Worm (Caenorhabditis elegans) whole organism, late embryonic: ENCODE measurements around the gene twk-11.

Experiments used
- C38D4.7 ChIP-seq: fragments of 200-800 bp; sonication (Bioruptor generic); optimal IDR thresholded peaks from 2 replicates; lab custom pipeline; 2018; ENCODE audit warnings: mild to moderate bottlenecking, missing genetic modification characterization, moderate library complexity, missing compliant biosample characterization
- K02D7.2 ChIP-seq: sonication (generic microtip); optimal IDR thresholded peaks from 2 replicates; lab custom pipeline; 2017; ENCODE audit warnings: mild to moderate bottlenecking, missing genetic modification characterization, missing compliant biosample characterization
- T23F11.4 ChIP-seq: fragments of 200-800 bp; sonication (Bioruptor generic); optimal IDR thresholded peaks from 2 replicates; lab custom pipeline; 2018; ENCODE audit warnings: mild to moderate bottlenecking, missing genetic modification characterization, missing compliant biosample characterization
- ama-1 ChIP-seq: fragments of 150-350 bp; optimal IDR thresholded peaks from 2 replicates; lab custom pipeline; 2014
- ceh-14 ChIP-seq: sonication (generic microtip); optimal IDR thresholded peaks from 2 replicates; lab custom pipeline; 2016; ENCODE audit warnings: missing genotype, missing genetic modification characterization, missing compliant biosample characterization
- ceh-19 ChIP-seq: fragments of 200-800 bp; sonication (Bioruptor generic); optimal IDR thresholded peaks from 2 replicates; lab custom pipeline; 2018; ENCODE audit warnings: mild to moderate bottlenecking, missing genetic modification characterization, missing compliant biosample characterization
- ceh-2 ChIP-seq: sonication (generic microtip); optimal IDR thresholded peaks from 2 replicates; lab custom pipeline; 2016; ENCODE audit warnings: missing genotype, missing genetic modification characterization, missing compliant biosample characterization
- ceh-22 ChIP-seq: sonication (generic microtip); optimal IDR thresholded peaks from 2 replicates; lab custom pipeline; 2017; ENCODE audit warnings: missing biosample characterization, missing genetic modification characterization
- ceh-30 ChIP-seq: fragments of 150-350 bp; optimal IDR thresholded peaks from 2 replicates; lab custom pipeline; 2014; ENCODE audit warnings: missing biosample characterization, missing genetic modification characterization
- ceh-34 ChIP-seq: sonication (generic microtip); optimal IDR thresholded peaks from 2 replicates; lab custom pipeline; 2016; ENCODE audit warnings: mild to moderate bottlenecking, missing genetic modification characterization, missing compliant biosample characterization
- ceh-45 ChIP-seq: fragments of 200-800 bp; sonication (Bioruptor generic); IDR thresholded peaks from 2 replicates; pipeline ENCODE4 v1.3.6; 2022; ENCODE audit warnings: missing genetic modification reagents, missing genetic modification characterization, missing compliant biosample characterization
- che-1 ChIP-seq: sonication (generic microtip); optimal IDR thresholded peaks from 2 replicates; lab custom pipeline; 2016; ENCODE audit warnings: mild to moderate bottlenecking, missing genetic modification characterization, missing compliant biosample characterization
- dmd-4 ChIP-seq: sonication (generic microtip); optimal IDR thresholded peaks from 2 replicates; lab custom pipeline; 2016; ENCODE audit warnings: borderline replicate concordance, missing genetic modification characterization, missing compliant biosample characterization
- dve-1 ChIP-seq: sonication (generic microtip); optimal IDR thresholded peaks from 2 replicates; lab custom pipeline; 2017; ENCODE audit warnings: antibody characterized with exemption, mild to moderate bottlenecking, missing genetic modification characterization, missing compliant biosample characterization
- elt-2 ChIP-seq: sonication (generic microtip); optimal IDR thresholded peaks from 2 replicates; lab custom pipeline; 2016; ENCODE audit warnings: missing genetic modification reagents, missing genetic modification characterization, missing compliant biosample characterization
- ets-4 ChIP-seq: sonication (generic microtip); optimal IDR thresholded peaks from 2 replicates; lab custom pipeline; 2016; ENCODE audit warnings: missing genetic modification characterization, missing compliant biosample characterization
- eyg-1 ChIP-seq: sonication (generic microtip); optimal IDR thresholded peaks from 2 replicates; lab custom pipeline; 2016; ENCODE audit warnings: missing genotype, missing genetic modification characterization, missing compliant biosample characterization
- fkh-10 ChIP-seq: fragments of 150-350 bp; optimal IDR thresholded peaks from 2 replicates; lab custom pipeline; 2014; ENCODE audit warnings: missing biosample characterization, missing genetic modification reagents, missing genetic modification characterization
- hlh-13 ChIP-seq: fragments of 200-800 bp; sonication (Bioruptor generic); optimal IDR thresholded peaks from 2 replicates; lab custom pipeline; 2018; ENCODE audit warnings: mild to moderate bottlenecking, missing genetic modification characterization, missing compliant biosample characterization
- hlh-15 ChIP-seq: sonication (generic microtip); optimal IDR thresholded peaks from 2 replicates; lab custom pipeline; 2016; ENCODE audit warnings: missing genetic modification characterization, missing compliant biosample characterization
- hlh-8 ChIP-seq: sonication (generic microtip); optimal IDR thresholded peaks from 2 replicates; lab custom pipeline; 2016; ENCODE audit warnings: missing genotype, missing genetic modification characterization, missing compliant biosample characterization
- lim-6 ChIP-seq: sonication (generic microtip); optimal IDR thresholded peaks from 2 replicates; lab custom pipeline; 2016; ENCODE audit warnings: missing genetic modification characterization, missing compliant biosample characterization
- nhr-232 ChIP-seq: sonication (generic microtip); optimal IDR thresholded peaks from 2 replicates; lab custom pipeline; 2016; ENCODE audit warnings: missing genetic modification characterization, missing compliant biosample characterization
- npax-4 ChIP-seq: sonication (generic microtip); optimal IDR thresholded peaks from 2 replicates; lab custom pipeline; 2016; ENCODE audit warnings: missing genetic modification characterization, missing compliant biosample characterization
- pag-3 ChIP-seq: sonication (generic microtip); optimal IDR thresholded peaks from 2 replicates; lab custom pipeline; 2016; ENCODE audit warnings: missing compliant biosample characterization, missing genetic modification characterization, borderline replicate concordance
- pax-1 ChIP-seq: fragments of 150-350 bp; optimal IDR thresholded peaks from 2 replicates; lab custom pipeline; 2014; ENCODE audit warnings: missing biosample characterization, missing genetic modification characterization
- pha-2 ChIP-seq: sonication (generic microtip); optimal IDR thresholded peaks from 2 replicates; lab custom pipeline; 2017; ENCODE audit warnings: mild to moderate bottlenecking, missing genetic modification characterization, missing compliant biosample characterization
- pha-4 ChIP-seq: fragments of 150-350 bp; optimal IDR thresholded peaks from 2 replicates; lab custom pipeline; 2018; ENCODE audit warnings: missing biosample characterization, missing genetic modification reagents, missing genetic modification characterization
- pros-1 ChIP-seq: fragments of 150-350 bp; optimal IDR thresholded peaks from 2 replicates; lab custom pipeline; 2014; ENCODE audit warnings: missing biosample characterization, missing genetic modification reagents, missing genetic modification characterization
- sdc-2 ChIP-seq: sonication (generic microtip); optimal IDR thresholded peaks from 2 replicates; lab custom pipeline; 2016; ENCODE audit warnings: missing genotype, missing genetic modification characterization, missing compliant biosample characterization
- sox-2 ChIP-seq: fragments of 200-800 bp; sonication (Bioruptor generic); IDR thresholded peaks from 2 replicates; pipeline ENCODE4 v1.3.6; 2022; ENCODE audit warnings: missing genetic modification reagents, missing genetic modification characterization, missing compliant biosample characterization
- sox-4 ChIP-seq: sonication (generic microtip); optimal IDR thresholded peaks from 2 replicates; lab custom pipeline; 2017; ENCODE audit warnings: mild to moderate bottlenecking, missing genetic modification characterization, inconsistent platforms, missing compliant biosample characterization
- syd-9 ChIP-seq: sonication (generic microtip); optimal IDR thresholded peaks from 2 replicates; lab custom pipeline; 2016; ENCODE audit warnings: mild to moderate bottlenecking, missing genetic modification characterization, moderate library complexity, missing compliant biosample characterization
- ttx-3 ChIP-seq: sonication (generic microtip); optimal IDR thresholded peaks from 2 replicates; lab custom pipeline; 2016; ENCODE audit warnings: missing genetic modification reagents, missing genetic modification characterization, missing compliant biosample characterization
- unc-3 ChIP-seq, 2 experiments: fragments of 200-800 bp in 1 of 2; sonication (Bioruptor generic) in 1 of 2; sonication (generic microtip) in 1 of 2; conservative IDR thresholded peaks in 1 of 2; optimal IDR thresholded peaks in 1 of 2; 2 replicates each; pipeline versions ENCODE4 v1.3.6 to Lab custom; 2016 to 2022; ENCODE audit warnings: missing compliant biosample characterization in 2 of 2, missing genetic modification characterization in 2 of 2, missing genetic modification reagents in 1 of 2
- unc-55 ChIP-seq: sonication (generic microtip); optimal IDR thresholded peaks from 2 replicates; lab custom pipeline; 2017; ENCODE audit warnings: missing biosample characterization, missing genetic modification reagents, missing genetic modification characterization

Gene twk-11

ce11 chrV:7051133-7051765 is 14.9 kb upstream of the twk-11 start, which contains the start of the genes tofu-2 and spig-1:
Gene tofu-2, minus strand, starts transcription at chrV:7051248.
Gene spig-1, plus strand, starts transcription at chrV:7051715.
- TF ChIP-seq ama-1 (lab: Kevin White, UChicago) (no peak), ceh-2 (tag; lab: Kevin White, UChicago) (no peak), pax-1 (tag; lab: Kevin White, UChicago) (no peak)

- TF ChIP-seq ceh-14 (tag; lab: Kevin White, UChicago), result no peak
Observed at ce11 chrV:7050153-7050552, 13.8 kb upstream of the twk-11 start.

- TF ChIP-seq pha-2 (tag; lab: Kevin White, UChicago) (no peak), nhr-232 (tag; lab: Kevin White, UChicago) (no peak), eyg-1 (tag; lab: Kevin White, UChicago) (no peak), elt-2 (tag; lab: Kevin White, UChicago) (no peak), ceh-19 (GFP tag; lab: Kevin White, UChicago) (no peak), T23F11.4 (GFP tag; lab: Kevin White, UChicago) (no peak), ttx-3 (tag; lab: Kevin White, UChicago) (no peak), pros-1 (no peak), ets-4 (no peak), hlh-13 (no peak), hlh-15 (tag; lab: Kevin White, UChicago) (no peak), K02D7.2 (no peak), sox-4 (tag; lab: Kevin White, UChicago) (no peak), hlh-8 (no peak), pha-4 (tag; lab: Kevin White, UChicago) (no peak), pag-3 (tag; lab: Kevin White, UChicago) (no peak), ceh-30 (tag; lab: Kevin White, UChicago) (no peak), syd-9 (no peak), sox-2 (GFP tag; lab: Robert Waterston, UW) (no peak)
Observed at ce11 chrV:7047512-7047911, 11.1 kb upstream of the twk-11 start, which contains the start of gene F20A1.8. Gene F20A1.8, minus strand, starts transcription at chrV:7047612.

- TF ChIP-seq dmd-4 (tag; lab: Kevin White, UChicago), result no peak
- TF ChIP-seq ceh-45, result no peak
- TF ChIP-seq pros-1, result no peak
- no peak for TF ChIP-seq T23F11.4 (GFP tag; lab: Kevin White, UChicago)
- no peak for TF ChIP-seq unc-55
- TF ChIP-seq sdc-2 (tag; lab: Kevin White, UChicago), result no peak
- no peak for TF ChIP-seq C38D4.7 (GFP tag; lab: Kevin White, UChicago)
- TF ChIP-seq ceh-22 (tag; lab: Kevin White, UChicago), result no peak
- no peak for TF ChIP-seq dve-1
- TF ChIP-seq ceh-14 (tag; lab: Kevin White, UChicago), result no peak
- no peak for TF ChIP-seq pha-2 (tag; lab: Kevin White, UChicago)
- no peak for TF ChIP-seq lim-6 (tag; lab: Kevin White, UChicago)
Observed at ce11 chrV:7046005-7046404, 9.6 kb upstream of the twk-11 start, which contains the start of gene F20A1.2. Gene F20A1.2, plus strand, starts transcription at chrV:7046305.

ce11 chrV:7027055-7027454 is 9.3 kb downstream of the twk-11 start, which contains the start of gene F20A1.6:
Gene F20A1.6, minus strand, starts transcription at chrV:7027155.
- TF ChIP-seq hlh-15 (tag; lab: Kevin White, UChicago) (no peak), che-1 (tag; lab: Kevin White, UChicago) (no peak), C38D4.7 (GFP tag; lab: Kevin White, UChicago) (no peak), npax-4 (no peak), unc-3 (GFP tag; conservative IDR thresholded peaks at IDR 0.05; lab: Robert Waterston, UW) (no peak), unc-3 (tag; optimal IDR thresholded peaks at IDR 0.05; lab: Kevin White, UChicago) (no peak), pax-1 (tag; lab: Kevin White, UChicago) (no peak), ceh-34 (tag; lab: Kevin White, UChicago) (no peak), fkh-10 (no peak), ceh-45 (no peak)
- TF ChIP-seq, all 69 proteins: peak for 0
